Worm (Caenorhabditis elegans) whole organism, L4/young adult: ENCODE data around the gene puf-6.

Experiments used
- W03F9.2 ChIP-seq: fragments of 150-350 bp; optimal IDR thresholded peaks from 2 replicates; lab custom pipeline; 2014; ENCODE audit warnings: missing biosample characterization, missing genetic modification characterization
- dao-5 ChIP-seq: sonication (generic microtip); optimal IDR thresholded peaks from 2 replicates; lab custom pipeline; 2016; ENCODE audit warnings: missing genotype, missing genetic modification characterization, moderate library complexity, missing compliant biosample characterization
- him-1 ChIP-seq: sonication (generic microtip); optimal IDR thresholded peaks from 2 replicates; lab custom pipeline; 2016; ENCODE audit warnings: missing genotype, missing genetic modification reagents, missing genetic modification characterization, missing compliant biosample characterization

ce11 chrII:13004872-13005252, 38.4 kb downstream of the puf-6 start:
- TF ChIP-seq dao-5 (tag; lab: Kevin White, UChicago) (no peak), him-1 (no peak), W03F9.2 (tag; lab: Kevin White, UChicago) (no peak)
